Worm (Caenorhabditis elegans) whole organism, L1 larva: Measurements from ENCODE around the gene ins-34.

Experiments
- aly-2 ChIP-seq: fragments of 150-350 bp; optimal IDR thresholded peaks from 2 replicates; lab custom pipeline; 2014; ENCODE audit warnings: missing biosample characterization, missing genetic modification characterization
- lsy-2 ChIP-seq, 2 experiments: fragments of 150-350 bp; optimal IDR thresholded peaks; 2 replicates each; lab custom pipeline; 2014; ENCODE audit warnings: missing biosample characterization in 2 of 2, missing genetic modification characterization in 2 of 2
- nhr-237 ChIP-seq: fragments of 150-350 bp; optimal IDR thresholded peaks from 2 replicates; lab custom pipeline; 2014; ENCODE audit warnings: missing biosample characterization, missing genetic modification characterization
- nhr-77 ChIP-seq: fragments of 150-350 bp; optimal IDR thresholded peaks from 2 replicates; lab custom pipeline; 2014; ENCODE audit warnings: missing biosample characterization, missing genetic modification characterization

DNA sequence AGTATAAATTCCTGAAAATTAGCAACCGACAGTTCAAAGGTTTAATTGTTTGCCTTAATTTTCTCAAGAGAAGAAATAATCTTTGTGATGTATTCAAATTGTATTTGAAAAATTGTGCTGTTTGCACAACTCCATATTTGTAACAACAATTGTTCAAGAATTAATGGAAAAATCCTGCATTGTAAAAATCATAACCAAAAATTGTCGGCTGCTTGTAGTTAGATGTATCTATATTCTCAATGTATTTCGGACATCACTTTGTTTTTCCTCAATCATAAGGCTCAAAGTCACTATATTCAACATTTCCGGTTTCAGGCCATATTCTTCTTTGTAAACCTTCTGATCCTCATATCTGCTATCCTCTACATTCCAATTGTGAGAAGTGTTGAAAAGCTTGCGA lies 36.7 kb downstream of the ins-34 start:
- TF ChIP-seq aly-2 (no peak), lsy-2 (tag; optimal IDR thresholded peaks at IDR 0.05; lab: Kevin White, UChicago) (no peak), nhr-77 (tag; lab: Kevin White, UChicago) (no peak), nhr-237 (tag; lab: Kevin White, UChicago) (no peak)
